Fruit fly (Drosophila melanogaster) whole organism, adult: ENCODE data around the gene GlcAT-P.

ENCODE experiments used
- CG12768 ChIP-seq: fragments of 200-800 bp; sonication (Bioruptor generic); optimal IDR thresholded peaks from 2 replicates; lab custom pipeline; 2017; ENCODE audit warnings: missing biosample characterization, missing genetic modification characterization, mild to moderate bottlenecking, moderate library complexity, missing genetic modification reagents
- CG1620 ChIP-seq: fragments of 200-800 bp; sonication (Bioruptor generic); optimal IDR thresholded peaks from 2 replicates; lab custom pipeline; 2016; ENCODE audit warnings: missing biosample characterization, missing genetic modification characterization
- CG33017 ChIP-seq: fragments of 200-800 bp; sonication (Bioruptor generic); optimal IDR thresholded peaks from 2 replicates; lab custom pipeline; 2018; ENCODE audit warnings: missing biosample characterization, mild to moderate bottlenecking, missing genetic modification characterization, moderate library complexity
- CG7101 ChIP-seq: fragments of 200-800 bp; sonication (Bioruptor generic); optimal IDR thresholded peaks from 2 replicates; lab custom pipeline; 2018; ENCODE audit warnings: missing biosample characterization, mild to moderate bottlenecking, missing genetic modification characterization, moderate library complexity
- Clk ChIP-seq: fragments of 200-800 bp; sonication (Bioruptor generic); optimal IDR thresholded peaks from 2 replicates; lab custom pipeline; 2017; ENCODE audit warnings: missing biosample characterization, missing genetic modification characterization
- Crg-1 ChIP-seq: fragments of 200-800 bp; sonication (Bioruptor generic); optimal IDR thresholded peaks from 2 replicates; lab custom pipeline; 2016; ENCODE audit warnings: missing biosample characterization, missing genetic modification characterization
- Mnt ChIP-seq: fragments of 200-800 bp; sonication (Bioruptor generic); optimal IDR thresholded peaks from 2 replicates; lab custom pipeline; 2016; ENCODE audit warnings: missing biosample characterization, mild to moderate bottlenecking, missing genetic modification characterization
- cic ChIP-seq: fragments of 200-800 bp; sonication (Bioruptor generic); optimal IDR thresholded peaks from 2 replicates; lab custom pipeline; 2017; ENCODE audit warnings: missing biosample characterization, mild to moderate bottlenecking, missing genetic modification characterization, moderate library complexity
- cnc ChIP-seq, 2 experiments: fragments of >200 bp; optimal IDR thresholded peaks; 2 replicates each; lab custom pipeline; 2017
- pad ChIP-seq: fragments of 200-800 bp; sonication (Bioruptor generic); optimal IDR thresholded peaks from 3 replicates; lab custom pipeline; 2017; ENCODE audit warnings: missing biosample characterization, missing genetic modification characterization, mild to moderate bottlenecking, moderate library complexity, missing genetic modification reagents
- tj ChIP-seq: fragments of 200-800 bp; sonication (Bioruptor generic); optimal IDR thresholded peaks from 3 replicates; lab custom pipeline; 2017; ENCODE audit warnings: missing biosample characterization, mild to moderate bottlenecking, missing genetic modification characterization, moderate library complexity
- toe ChIP-seq: fragments of 200-800 bp; sonication (Bioruptor generic); optimal IDR thresholded peaks from 2 replicates; lab custom pipeline; 2016; ENCODE audit warnings: missing biosample characterization, missing genetic modification characterization

dm6 chr3L:11210517-11210916 is 13.2 kb upstream of the GlcAT-P start, which contains the start of the genes Ube3a and CG7600:
- TF ChIP-seq pad (GFP tag; lab: Kevin White, UChicago) (peak; percentile 60), tj (GFP tag; lab: Kevin White, UChicago) (peak; percentile 18), toe (GFP tag; lab: Kevin White, UChicago) (no peak), cic (peak; percentile 77), CG7101 (tag; lab: Kevin White, UChicago) (peak; percentile 77), Crg-1 (GFP tag; lab: Kevin White, UChicago) (peak; percentile 58), CG12768 (GFP tag; lab: Kevin White, UChicago) (peak; percentile 64), Clk (peak; percentile 10), CG1620 (GFP tag; lab: Kevin White, UChicago) (peak; percentile 55), Mnt (GFP tag; lab: Kevin White, UChicago) (peak; percentile 83), cnc (optimal IDR thresholded peaks at IDR 0.05; lab: Kevin White, UChicago) (peak in 1 of 2 experiments; percentile 79), CG33017 (tag; lab: Kevin White, UChicago) (peak; percentile 4)
